Worm (Caenorhabditis elegans) whole organism, mixed stage, embryonic: ENCODE measurements around the gene amx-1.

ENCODE experiments used
- drap-1 ChIP-seq: fragments of 200-800 bp; sonication (Bioruptor generic); optimal IDR thresholded peaks from 3 replicates; lab custom pipeline; 2018; ENCODE audit warnings: mild to moderate bottlenecking, missing genetic modification characterization, missing compliant biosample characterization
- elt-3 ChIP-seq: fragments of 150-350 bp; optimal IDR thresholded peaks from 2 replicates; lab custom pipeline; 2014; ENCODE audit warnings: missing biosample characterization, missing genetic modification characterization
- flh-1 ChIP-seq: fragments of 200-800 bp; sonication (Bioruptor generic); optimal IDR thresholded peaks from 2 replicates; lab custom pipeline; 2018; ENCODE audit warnings: mild to moderate bottlenecking, missing genetic modification characterization, moderate library complexity, missing compliant biosample characterization
- ham-2 ChIP-seq: fragments of 200-800 bp; sonication (Bioruptor generic); optimal IDR thresholded peaks from 2 replicates; lab custom pipeline; 2018; ENCODE audit warnings: mild to moderate bottlenecking, missing genetic modification characterization, missing compliant biosample characterization
- nhr-28 ChIP-seq: fragments of 150-350 bp; optimal IDR thresholded peaks from 2 replicates; lab custom pipeline; 2014; ENCODE audit warnings: missing biosample characterization, missing genetic modification characterization
- nhr-76 ChIP-seq: sonication (generic microtip); optimal IDR thresholded peaks from 2 replicates; lab custom pipeline; 2017; ENCODE audit warnings: missing biosample characterization, missing genetic modification characterization

ce11 chrIII:3803113-3803512, 19.1 kb upstream of the amx-1 start:
- TF ChIP-seq flh-1 (no peak), nhr-76 (no peak), nhr-28 (tag; lab: Kevin White, UChicago) (no peak), ham-2 (no peak), elt-3 (tag; lab: Kevin White, UChicago) (no peak), drap-1 (GFP tag; lab: Kevin White, UChicago) (no peak)
